In the genomic region with DNA sequence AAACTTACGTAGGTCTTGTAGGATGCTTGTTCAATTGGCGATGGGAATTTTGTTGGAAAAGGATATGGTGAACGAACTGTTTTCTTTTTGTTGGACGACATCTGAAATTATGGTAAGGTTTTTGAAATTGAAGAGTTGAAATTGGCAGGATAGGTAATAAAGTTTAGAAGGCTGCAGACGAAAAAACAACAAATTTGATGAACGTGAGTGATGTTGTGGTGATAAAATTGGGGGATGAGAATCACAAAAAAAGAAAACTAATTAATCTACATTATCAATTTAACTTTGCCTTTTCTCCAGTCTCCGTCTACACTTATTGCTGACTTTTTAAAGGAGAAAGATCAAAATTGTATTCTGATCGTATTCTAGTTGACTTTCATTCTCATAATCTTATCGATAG, we compare ENCODE assay signal across 2 worm cellular contexts.
TF ChIP-seq lines count a peak whose summit lies in the region.

A gene (minus strand): TSS at position 101 of the 400 bp plus-strand sequence.

TF ChIP-seq in whole organism, L1 larva, 84 proteins besides CTCF, POLR2A, EP300 and RAD21:
- TF ChIP-seq unc-98 (GFP tag; IDR thresholded peaks at IDR 0.05; lab: Robert Waterston, UW) (no peak), nhr-19 (GFP tag; conservative IDR thresholded peaks at IDR 0.05; lab: Robert Waterston, UW) (no peak), sox-4 (tag; optimal IDR thresholded peaks at IDR 0.05; lab: Kevin White, UChicago) (no peak), mep-1 (tag; optimal IDR thresholded peaks at IDR 0.05; lab: Kevin White, UChicago) (no peak), nhr-85 (tag; lab: Kevin White, UChicago) (peak; percentile 65), ceh-82 (tag; optimal IDR thresholded peaks at IDR 0.05; lab: Kevin White, UChicago) (no peak), zag-1 (tag; optimal IDR thresholded peaks at IDR 0.05; lab: Kevin White, UChicago) (no peak)

TF ChIP-seq in whole organism, late embryonic, 69 proteins besides CTCF, POLR2A, EP300 and RAD21:
- TF ChIP-seq nhr-11 (tag; optimal IDR thresholded peaks at IDR 0.05; lab: Kevin White, UChicago) (peak; percentile 42), ceh-9 (tag; optimal IDR thresholded peaks at IDR 0.05; lab: Kevin White, UChicago) (no peak)
